Fruit fly (Drosophila melanogaster) whole organism, embryonic: ENCODE data around the gene stas.
A peak's percentile ranks its signal among the peaks of the same experiment; 100 is the strongest.

Experiments
- Aef1 ChIP-seq: fragments of 200-800 bp; sonication (Bioruptor generic); IDR thresholded peaks from 3 replicates; pipeline ENCODE4 v1.3.6; 2022; ENCODE audit warnings: missing biosample characterization, missing genetic modification characterization
- CG10366 ChIP-seq: fragments of 200-800 bp; sonication (Bioruptor generic); IDR thresholded peaks from 2 replicates; pipeline ENCODE4 v1.3.6; 2022; ENCODE audit warnings: missing biosample characterization, missing genetic modification characterization
- CG10959 ChIP-seq: fragments of 200-800 bp; sonication (Bioruptor generic); IDR thresholded peaks from 2 replicates; pipeline ENCODE4 v1.3.6; 2022; ENCODE audit warnings: missing biosample characterization, missing genetic modification characterization
- CG12236 ChIP-seq: fragments of 200-800 bp; sonication (Bioruptor generic); optimal IDR thresholded peaks from 2 replicates; lab custom pipeline; 2016; ENCODE audit warnings: missing biosample characterization, missing genetic modification characterization
- CG13624 ChIP-seq: fragments of 200-800 bp; sonication (Bioruptor generic); optimal IDR thresholded peaks from 2 replicates; lab custom pipeline; 2016; ENCODE audit warnings: missing biosample characterization, missing genetic modification characterization
- CG14441 ChIP-seq: fragments of 200-800 bp; sonication (Bioruptor generic); IDR thresholded peaks from 2 replicates; pipeline ENCODE4 v1.3.6; 2022; ENCODE audit warnings: missing biosample characterization, missing genetic modification characterization
- CG14965 ChIP-seq: fragments of 200-800 bp; sonication (Bioruptor generic); optimal IDR thresholded peaks from 2 replicates; lab custom pipeline; 2016; ENCODE audit warnings: missing biosample characterization, missing genetic modification characterization, borderline replicate concordance
- CG1647 ChIP-seq: fragments of 200-800 bp; sonication (Bioruptor generic); optimal IDR thresholded peaks from 3 replicates; lab custom pipeline; 2016; ENCODE audit warnings: missing biosample characterization, missing genetic modification characterization
- CG17612 ChIP-seq: fragments of 200-800 bp; sonication (Bioruptor generic); IDR thresholded peaks from 2 replicates; pipeline ENCODE4 v1.3.6; 2022; ENCODE audit warnings: missing biosample characterization, missing genetic modification characterization
- CG18262 ChIP-seq: fragments of 200-800 bp; optimal IDR thresholded peaks from 3 replicates; lab custom pipeline; 2019; ENCODE audit warnings: missing biosample characterization, mild to moderate bottlenecking, missing genetic modification characterization, moderate library complexity
- CG3995 ChIP-seq: fragments of 200-800 bp; sonication (Bioruptor generic); optimal IDR thresholded peaks from 3 replicates; lab custom pipeline; 2016; ENCODE audit warnings: missing biosample characterization, missing genetic modification characterization
- CG4282 ChIP-seq: fragments of 200-800 bp; sonication (Bioruptor generic); optimal IDR thresholded peaks from 2 replicates; lab custom pipeline; 2016; ENCODE audit warnings: missing biosample characterization, missing genetic modification characterization
- CG5180 ChIP-seq: fragments of 200-800 bp; sonication (Bioruptor generic); optimal IDR thresholded peaks from 3 replicates; lab custom pipeline; 2017; ENCODE audit warnings: missing biosample characterization, missing genetic modification characterization, mild to moderate bottlenecking, moderate library complexity, missing genetic modification reagents
- CG5953 ChIP-seq: fragments of 200-800 bp; sonication (Bioruptor generic); IDR thresholded peaks from 2 replicates; pipeline ENCODE4 v1.3.6; 2022; ENCODE audit warnings: missing biosample characterization, missing genetic modification characterization
- CG6765 ChIP-seq: fragments of 200-800 bp; sonication (Bioruptor generic); optimal IDR thresholded peaks from 3 replicates; lab custom pipeline; 2017; ENCODE audit warnings: missing biosample characterization, mild to moderate bottlenecking, missing genetic modification characterization
- CG6791 ChIP-seq: fragments of 200-800 bp; sonication (Bioruptor generic); IDR thresholded peaks from 3 replicates; pipeline ENCODE4 v1.3.6; 2022; ENCODE audit warnings: missing biosample characterization, missing genetic modification characterization; ENCODE audit not compliant: partially characterized antibody
- CG7928 ChIP-seq: fragments of 200-800 bp; sonication (Bioruptor generic); optimal IDR thresholded peaks from 2 replicates; lab custom pipeline; 2017; ENCODE audit warnings: missing biosample characterization, mild to moderate bottlenecking, missing genetic modification characterization
- CG7963 ChIP-seq: fragments of 200-800 bp; sonication (Bioruptor generic); IDR thresholded peaks from 3 replicates; pipeline ENCODE4 v1.3.6; 2022; ENCODE audit warnings: missing biosample characterization, missing genetic modification characterization; ENCODE audit not compliant: partially characterized antibody
- CG8359 ChIP-seq: fragments of 200-800 bp; sonication (Bioruptor generic); optimal IDR thresholded peaks from 2 replicates; lab custom pipeline; 2017; ENCODE audit warnings: missing biosample characterization, mild to moderate bottlenecking, missing genetic modification characterization, borderline replicate concordance
- CG8388 ChIP-seq: fragments of 200-800 bp; sonication (Bioruptor generic); optimal IDR thresholded peaks from 2 replicates; lab custom pipeline; 2019; ENCODE audit warnings: missing biosample characterization, mild to moderate bottlenecking, missing genetic modification characterization, moderate library complexity
- CG9437 ChIP-seq: fragments of 200-800 bp; sonication (Bioruptor generic); optimal IDR thresholded peaks from 2 replicates; lab custom pipeline; 2018; ENCODE audit warnings: missing biosample characterization, mild to moderate bottlenecking, missing genetic modification characterization
- CG9932 ChIP-seq: fragments of 200-800 bp; sonication (Bioruptor generic); IDR thresholded peaks from 2 replicates; pipeline ENCODE4 v1.3.6; 2022; ENCODE audit warnings: missing biosample characterization, missing genetic modification characterization
- CoRest ChIP-seq: fragments of 200-800 bp; sonication (Bioruptor generic); optimal IDR thresholded peaks from 3 replicates; lab custom pipeline; 2018; ENCODE audit warnings: missing biosample characterization, mild to moderate bottlenecking, missing genetic modification characterization, moderate library complexity
- CrebB ChIP-seq: fragments of 200-800 bp; sonication (Bioruptor generic); optimal IDR thresholded peaks from 3 replicates; lab custom pipeline; 2018; ENCODE audit warnings: missing biosample characterization, mild to moderate bottlenecking, missing genetic modification characterization
- Dek ChIP-seq: fragments of 200-800 bp; sonication (Bioruptor generic); optimal IDR thresholded peaks from 3 replicates; lab custom pipeline; 2019; ENCODE audit warnings: missing biosample characterization, mild to moderate bottlenecking, missing genetic modification characterization, moderate library complexity
- E2f2 ChIP-seq: fragments of 200-800 bp; sonication (Bioruptor generic); IDR thresholded peaks from 2 replicates; pipeline ENCODE4 v1.3.6; 2022; ENCODE audit warnings: missing biosample characterization, missing genetic modification characterization
- ERR ChIP-seq: fragments of 200-800 bp; sonication (Bioruptor generic); optimal IDR thresholded peaks from 2 replicates; lab custom pipeline; 2016; ENCODE audit warnings: missing biosample characterization, missing genetic modification characterization
- Eip74EF ChIP-seq, 2 experiments: fragments of 200-800 bp in 1 of 2; fragments of >200 bp in 1 of 2; sonication (Bioruptor generic) in 1 of 2; optimal IDR thresholded peaks; 2 replicates each; lab custom pipeline; 2017 to 2019; ENCODE audit warnings: missing biosample characterization in 2 of 2, missing genetic modification characterization in 2 of 2, mild to moderate bottlenecking in 1 of 2, moderate library complexity in 1 of 2
- Hr78 ChIP-seq, 2 experiments: fragments of 200-800 bp in 1 of 2; fragments of >200 bp in 1 of 2; sonication (Bioruptor generic) in 1 of 2; optimal IDR thresholded peaks; 2 replicates each; lab custom pipeline; 2017 to 2019; ENCODE audit warnings: missing biosample characterization in 2 of 2, missing genetic modification characterization in 2 of 2, mild to moderate bottlenecking in 1 of 2, moderate library complexity in 1 of 2
- Kr ChIP-seq: fragments of 200-800 bp; sonication (Bioruptor generic); optimal IDR thresholded peaks from 2 replicates; lab custom pipeline; 2017; ENCODE audit warnings: missing biosample characterization, mild to moderate bottlenecking, missing genetic modification characterization
- Lpt ChIP-seq: fragments of >200 bp; optimal IDR thresholded peaks from 2 replicates; lab custom pipeline; 2018; ENCODE audit warnings: missing biosample characterization, missing genetic modification characterization
- MTF-1 ChIP-seq: fragments of 200-800 bp; sonication (Bioruptor generic); optimal IDR thresholded peaks from 2 replicates; lab custom pipeline; 2018; ENCODE audit warnings: missing biosample characterization, mild to moderate bottlenecking, missing genetic modification characterization, borderline replicate concordance
- Optix ChIP-seq: fragments of 200-800 bp; sonication (Bioruptor generic); IDR thresholded peaks from 3 replicates; pipeline ENCODE4 v1.3.6; 2022; ENCODE audit warnings: missing biosample characterization, missing genetic modification characterization
- TFAM ChIP-seq: fragments of 200-800 bp; sonication (Bioruptor generic); optimal IDR thresholded peaks from 2 replicates; lab custom pipeline; 2017; ENCODE audit warnings: missing biosample characterization, missing genetic modification characterization, inconsistent platforms
- chm ChIP-seq: fragments of 200-800 bp; sonication (Bioruptor generic); IDR thresholded peaks from 2 replicates; pipeline ENCODE4 v1.3.6; 2022; ENCODE audit warnings: missing biosample characterization, missing genetic modification characterization
- croc ChIP-seq: fragments of 200-800 bp; sonication (Bioruptor generic); conservative IDR thresholded peaks from 3 replicates; pipeline ENCODE4 v1.3.6; 2022; ENCODE audit warnings: missing biosample characterization, missing genetic modification characterization
- dati ChIP-seq: fragments of 200-800 bp; sonication (Bioruptor generic); IDR thresholded peaks from 2 replicates; pipeline ENCODE4 v1.3.6; 2022; ENCODE audit warnings: missing biosample characterization, missing genetic modification characterization
- dimm ChIP-seq: fragments of 200-800 bp; sonication (Bioruptor generic); IDR thresholded peaks from 2 replicates; pipeline ENCODE4 v1.3.6; 2022; ENCODE audit warnings: missing biosample characterization, missing genetic modification characterization
- gem ChIP-seq: fragments of 200-800 bp; sonication (Bioruptor generic); optimal IDR thresholded peaks from 2 replicates; lab custom pipeline; 2019; ENCODE audit warnings: missing biosample characterization, mild to moderate bottlenecking, missing genetic modification characterization, moderate library complexity
- gfzf ChIP-seq: fragments of 200-800 bp; sonication (Bioruptor generic); optimal IDR thresholded peaks from 2 replicates; lab custom pipeline; 2016; ENCODE audit warnings: missing biosample characterization, mild to moderate bottlenecking, missing genetic modification characterization, moderate library complexity
- grau ChIP-seq: fragments of 200-800 bp; optimal IDR thresholded peaks from 3 replicates; lab custom pipeline; 2019; ENCODE audit warnings: missing biosample characterization, mild to moderate bottlenecking, missing genetic modification characterization, moderate library complexity
- kah ChIP-seq: fragments of 200-800 bp; sonication (Bioruptor generic); optimal IDR thresholded peaks from 2 replicates; lab custom pipeline; 2018; ENCODE audit warnings: missing biosample characterization, mild to moderate bottlenecking, missing genetic modification characterization
- lilli ChIP-seq: fragments of 200-800 bp; sonication (Bioruptor generic); optimal IDR thresholded peaks from 3 replicates; lab custom pipeline; 2016; ENCODE audit warnings: missing biosample characterization, missing genetic modification characterization
- pan ChIP-seq, 4 experiments: fragments of >200 bp in 3 of 4; fragments of 200-800 bp in 1 of 4; sonication (Bioruptor generic) in 1 of 4; optimal IDR thresholded peaks in 3 of 4; IDR thresholded peaks in 1 of 4; 2 replicates each; pipeline versions ENCODE4 v1.3.6 to Lab custom; 2017 to 2022; ENCODE audit warnings: missing biosample characterization in 2 of 4, missing genetic modification characterization in 2 of 4, mixed read lengths in 1 of 4
- slbo ChIP-seq: fragments of 200-800 bp; sonication (Bioruptor generic); IDR thresholded peaks from 2 replicates; pipeline ENCODE4 v1.3.6; 2022; ENCODE audit warnings: missing biosample characterization, missing genetic modification characterization
- sna ChIP-seq: fragments of 200-800 bp; sonication (Bioruptor generic); IDR thresholded peaks from 2 replicates; pipeline ENCODE4 v1.3.6; 2022; ENCODE audit warnings: missing biosample characterization, missing genetic modification characterization; ENCODE audit not compliant: partially characterized antibody
- twi ChIP-seq: fragments of 200-800 bp; optimal IDR thresholded peaks from 2 replicates; lab custom pipeline; 2019; ENCODE audit warnings: missing biosample characterization, mild to moderate bottlenecking, missing genetic modification characterization, moderate library complexity
- usp ChIP-seq: fragments of >200 bp; optimal IDR thresholded peaks from 2 replicates; lab custom pipeline; 2017; ENCODE audit warnings: missing biosample characterization, missing genetic modification characterization
- zfh2 ChIP-seq: fragments of 200-800 bp; sonication (Bioruptor generic); optimal IDR thresholded peaks from 2 replicates; lab custom pipeline; 2016; ENCODE audit warnings: missing biosample characterization, missing genetic modification characterization

stas gene

dm6 chrX:17624983-17625401 is 2.7 kb downstream of the stas start (continued):
- TF ChIP-seq gem (peak; percentile 93), Eip74EF (GFP tag; optimal IDR thresholded peaks at IDR 0.05; lab: Kevin White, UChicago) (peak; percentile 0 to 100), Kr (GFP tag; lab: Kevin White, UChicago) (no peak), CG6791 (GFP tag; lab: Robert Waterston, UW) (no peak), usp (GFP tag; lab: Kevin White, UChicago) (no peak), ERR (peak; percentile 65), lilli (peak; percentile 87), CG6765 (peak; percentile 89), Optix (GFP tag; lab: Robert Waterston, UW) (peak; percentile 64; the same call in 2 of the 3 replicates), CoRest (peak; percentile 91), slbo (peak; percentile 75), CG18262 (tag; lab: Kevin White, UChicago) (peak; percentile 84), grau (tag; lab: Kevin White, UChicago) (peak; percentile 91), CG17612 (peak; percentile 52), CG14441 (GFP tag; lab: Robert Waterston, UW) (peak; percentile 77), chm (GFP tag; lab: Robert Waterston, UW) (peak; percentile 61), CG10959 (GFP tag; lab: Robert Waterston, UW) (no peak), CG13624 (GFP tag; lab: Kevin White, UChicago) (peak; percentile 80), CrebB (tag; lab: Kevin White, UChicago) (peak; percentile 86), pan (optimal IDR thresholded peaks at IDR 0.05; lab: Kevin White, UChicago) (no peak), pan (GFP tag; optimal IDR thresholded peaks at IDR 0.05 in 1 of 2, IDR thresholded peaks at IDR 0.05 in 1 of 2) (peak in 1 of 2 experiments; percentile 79), CG4282 (peak; percentile 61), dati (GFP tag; lab: Robert Waterston, UW) (0 out of 2 replicates have a peak, but pooled peaks have one; percentile 47), croc (GFP tag; lab: Robert Waterston, UW) (peak; percentile 50; the same call in 2 of the 3 replicates), twi (peak; percentile 58), CG10366 (GFP tag; lab: Robert Waterston, UW) (peak; percentile 81), Lpt (GFP tag; lab: Kevin White, UChicago) (no peak), CG9932 (GFP tag; lab: Robert Waterston, UW) (peak; percentile 71), CG8388 (GFP tag; lab: Kevin White, UChicago) (peak; percentile 77), zfh2 (GFP tag; lab: Kevin White, UChicago) (peak; percentile 82), CG7963 (GFP tag; lab: Robert Waterston, UW) (no peak), kah (GFP tag; lab: Kevin White, UChicago) (peak; percentile 84), gfzf (GFP tag; lab: Kevin White, UChicago) (no peak), CG14965 (GFP tag; lab: Kevin White, UChicago) (peak; percentile 2), CG5180 (peak; percentile 84), sna (GFP tag; lab: Robert Waterston, UW) (no peak), CG12236 (GFP tag; lab: Kevin White, UChicago) (peak; percentile 65), MTF-1 (GFP tag; lab: Kevin White, UChicago) (peak; percentile 69), CG1647 (GFP tag; lab: Kevin White, UChicago) (peak; percentile 74), E2f2 (GFP tag; lab: Robert Waterston, UW) (peak; percentile 52), Hr78 (GFP tag; optimal IDR thresholded peaks at IDR 0.05; lab: Kevin White, UChicago) (peak in 1 of 2 experiments; percentile 72), CG7928 (peak; percentile 48), Dek (peak; percentile 84), CG9437 (peak; percentile 86), CG8359 (peak; percentile 48), CG3995 (GFP tag; lab: Kevin White, UChicago) (peak; percentile 70), dimm (no peak; the same call in 1 of the 2 replicates), TFAM (peak; percentile 13), Aef1 (GFP tag; lab: Robert Waterston, UW) (peak; percentile 75), CG5953 (peak; percentile 70; the same call in 1 of the 2 replicates)
